Worm (Caenorhabditis elegans) whole organism, young adult: ENCODE measurements around the gene myrf-1.

Experiments used
- C17E4.6 ChIP-seq: fragments of 200-800 bp; sonication (Bioruptor generic); IDR thresholded peaks from 2 replicates; pipeline ENCODE4 v1.3.6; 2022; ENCODE audit warnings: missing genetic modification reagents, missing genetic modification characterization, missing compliant biosample characterization
- F10E7.11 ChIP-seq: sonication (generic microtip); optimal IDR thresholded peaks from 2 replicates; lab custom pipeline; 2017; ENCODE audit warnings: mild to moderate bottlenecking, missing genetic modification characterization, moderate library complexity, missing compliant biosample characterization
- F49E8.2 ChIP-seq: sonication (generic microtip); optimal IDR thresholded peaks from 3 replicates; lab custom pipeline; 2017; ENCODE audit warnings: missing genetic modification characterization, mild to moderate bottlenecking, missing compliant biosample characterization, antibody characterized with exemption, moderate library complexity; ENCODE audit not compliant: insufficient read depth
- F55B11.4 ChIP-seq: sonication (generic microtip); optimal IDR thresholded peaks from 2 replicates; lab custom pipeline; 2016; ENCODE audit warnings: missing compliant biosample characterization, missing genetic modification characterization, borderline replicate concordance; ENCODE audit not compliant: insufficient read depth
- F57C9.4 ChIP-seq: sonication (generic microtip); optimal IDR thresholded peaks from 2 replicates; lab custom pipeline; 2017; ENCODE audit warnings: mild to moderate bottlenecking, missing genetic modification characterization, missing compliant biosample characterization
- K11D2.4 ChIP-seq: fragments of 200-800 bp; sonication (Bioruptor generic); IDR thresholded peaks from 2 replicates; pipeline ENCODE4 v1.3.6; 2022; ENCODE audit warnings: missing genetic modification reagents, missing genetic modification characterization, missing compliant biosample characterization
- Y53G8AR.9 ChIP-seq: fragments of 200-800 bp; sonication (Bioruptor generic); conservative IDR thresholded peaks from 2 replicates; pipeline ENCODE4 v1.3.6; 2022; ENCODE audit warnings: missing genetic modification reagents, missing genetic modification characterization, missing compliant biosample characterization
- Y67H2A.10 ChIP-seq: fragments of 200-800 bp; sonication (Bioruptor generic); conservative IDR thresholded peaks from 2 replicates; pipeline ENCODE4 v1.3.6; 2022; ENCODE audit warnings: missing genetic modification reagents, missing genetic modification characterization, missing compliant biosample characterization
- Y79H2A.3 ChIP-seq: fragments of 200-800 bp; sonication (Bioruptor generic); conservative IDR thresholded peaks from 2 replicates; pipeline ENCODE4 v1.3.6; 2022; ENCODE audit warnings: missing genetic modification reagents, missing genetic modification characterization, missing compliant biosample characterization
- ZK185.1 ChIP-seq: sonication (generic microtip); optimal IDR thresholded peaks from 2 replicates; lab custom pipeline; 2016; ENCODE audit warnings: mild to moderate bottlenecking, missing genetic modification characterization, missing compliant biosample characterization; ENCODE audit not compliant: poor library complexity, severe bottlenecking
- atf-7 ChIP-seq: sonication (generic microtip); optimal IDR thresholded peaks from 2 replicates; lab custom pipeline; 2017; ENCODE audit warnings: mild to moderate bottlenecking, missing genetic modification characterization, missing compliant biosample characterization
- attf-3 ChIP-seq: fragments of 200-800 bp; sonication (Bioruptor generic); conservative IDR thresholded peaks from 2 replicates; pipeline ENCODE4 v1.3.6; 2022; ENCODE audit warnings: missing genetic modification reagents, missing genetic modification characterization, missing compliant biosample characterization
- attf-5 ChIP-seq: fragments of 200-800 bp; sonication (Bioruptor generic); optimal IDR thresholded peaks from 2 replicates; lab custom pipeline; 2018; ENCODE audit warnings: mild to moderate bottlenecking, missing genetic modification characterization, missing compliant biosample characterization
- bed-2 ChIP-seq: fragments of 200-800 bp; sonication (Bioruptor generic); IDR thresholded peaks from 2 replicates; pipeline ENCODE4 v1.3.6; 2022; ENCODE audit warnings: missing genetic modification reagents, missing genetic modification characterization, missing compliant biosample characterization
- cebp-1 ChIP-seq, 2 experiments: fragments of 200-800 bp in 1 of 2; sonication (Bioruptor generic) in 1 of 2; sonication (generic microtip) in 1 of 2; IDR thresholded peaks in 1 of 2; optimal IDR thresholded peaks in 1 of 2; 2 replicates each; pipeline versions ENCODE4 v1.3.6 to Lab custom; 2017 to 2022; ENCODE audit warnings: missing compliant biosample characterization in 2 of 2, missing genetic modification characterization in 2 of 2, mild to moderate bottlenecking in 1 of 2, missing genetic modification reagents in 1 of 2, moderate library complexity in 1 of 2
- cebp-2 ChIP-seq: fragments of 200-800 bp; sonication (Bioruptor generic); IDR thresholded peaks from 2 replicates; pipeline ENCODE4 v1.3.6; 2022; ENCODE audit warnings: missing genetic modification characterization, missing compliant biosample characterization
- ceh-100 ChIP-seq: fragments of 200-800 bp; sonication (Bioruptor generic); IDR thresholded peaks from 2 replicates; pipeline ENCODE4 v1.3.6; 2022; ENCODE audit warnings: missing genetic modification reagents, missing genetic modification characterization, missing compliant biosample characterization
- ceh-27 ChIP-seq: fragments of 200-800 bp; sonication (Bioruptor generic); optimal IDR thresholded peaks from 2 replicates; lab custom pipeline; 2018; ENCODE audit warnings: mild to moderate bottlenecking, missing genetic modification characterization, moderate library complexity, missing compliant biosample characterization
- ceh-40 ChIP-seq: fragments of 200-800 bp; sonication (Bioruptor generic); IDR thresholded peaks from 2 replicates; pipeline ENCODE4 v1.3.6; 2022; ENCODE audit warnings: missing genetic modification characterization, missing compliant biosample characterization
- ceh-91 ChIP-seq: fragments of 200-800 bp; sonication (Bioruptor generic); IDR thresholded peaks from 2 replicates; pipeline ENCODE4 v1.3.6; 2022; ENCODE audit warnings: missing genetic modification reagents, missing genetic modification characterization, missing compliant biosample characterization
- efl-1 ChIP-seq: fragments of 150-350 bp; optimal IDR thresholded peaks from 2 replicates; lab custom pipeline; 2014; ENCODE audit warnings: missing biosample characterization, missing genetic modification reagents, missing genetic modification characterization
- gei-17 ChIP-seq: fragments of 200-800 bp; sonication (Bioruptor generic); optimal IDR thresholded peaks from 2 replicates; lab custom pipeline; 2018; ENCODE audit warnings: mild to moderate bottlenecking, missing genetic modification characterization, missing compliant biosample characterization
- hrde-1 ChIP-seq: sonication (generic microtip); optimal IDR thresholded peaks from 2 replicates; lab custom pipeline; 2016; ENCODE audit warnings: missing genetic modification characterization, mild to moderate bottlenecking, missing compliant biosample characterization, moderate library complexity, missing genotype, missing genetic modification reagents, borderline replicate concordance
- let-607 ChIP-seq, 2 experiments: fragments of 200-800 bp in 1 of 2; sonication (Bioruptor generic) in 1 of 2; sonication (generic microtip) in 1 of 2; optimal IDR thresholded peaks; 2 replicates each; lab custom pipeline; 2016 to 2018; ENCODE audit warnings: mild to moderate bottlenecking in 2 of 2, missing compliant biosample characterization in 2 of 2, missing genetic modification characterization in 2 of 2, moderate library complexity in 2 of 2, missing genotype in 1 of 2
- lin-26 ChIP-seq: fragments of 200-800 bp; sonication (Bioruptor generic); IDR thresholded peaks from 2 replicates; pipeline ENCODE4 v1.3.6; 2022; ENCODE audit warnings: missing genetic modification reagents, missing genetic modification characterization, missing compliant biosample characterization
- lin-54 ChIP-seq: fragments of 200-800 bp; sonication (Bioruptor generic); optimal IDR thresholded peaks from 2 replicates; lab custom pipeline; 2018; ENCODE audit warnings: mild to moderate bottlenecking, missing genetic modification characterization, missing compliant biosample characterization
- madf-3 ChIP-seq: fragments of 200-800 bp; sonication (Bioruptor generic); IDR thresholded peaks from 2 replicates; pipeline ENCODE4 v1.3.6; 2022; ENCODE audit warnings: missing genetic modification reagents, missing genetic modification characterization, missing compliant biosample characterization
- madf-6 ChIP-seq: fragments of 200-800 bp; sonication (Bioruptor generic); IDR thresholded peaks from 2 replicates; pipeline ENCODE4 v1.3.6; 2022; ENCODE audit warnings: missing genetic modification reagents, missing genetic modification characterization, missing compliant biosample characterization
- mcd-1 ChIP-seq: fragments of 200-800 bp; sonication (Bioruptor generic); IDR thresholded peaks from 2 replicates; pipeline ENCODE4 v1.3.6; 2022; ENCODE audit warnings: missing genetic modification reagents, missing genetic modification characterization, missing compliant biosample characterization
- mxl-1 ChIP-seq: sonication (generic microtip); optimal IDR thresholded peaks from 2 replicates; lab custom pipeline; 2016; ENCODE audit warnings: missing genetic modification characterization, missing compliant biosample characterization
- nhr-120 ChIP-seq: fragments of 200-800 bp; sonication (Bioruptor generic); IDR thresholded peaks from 2 replicates; pipeline ENCODE4 v1.3.6; 2022; ENCODE audit warnings: missing genetic modification characterization, missing compliant biosample characterization
- nhr-80 ChIP-seq: sonication (generic microtip); optimal IDR thresholded peaks from 2 replicates; lab custom pipeline; 2016; ENCODE audit warnings: missing genetic modification characterization, missing compliant biosample characterization
- nhr-90 ChIP-seq: sonication (generic microtip); optimal IDR thresholded peaks from 2 replicates; lab custom pipeline; 2016; ENCODE audit warnings: missing genotype, mild to moderate bottlenecking, missing genetic modification characterization, missing compliant biosample characterization
- pha-4 ChIP-seq: fragments of 150-350 bp; sonication (generic microtip); optimal IDR thresholded peaks from 2 replicates; lab custom pipeline; 2014; ENCODE audit warnings: missing biosample characterization, missing genetic modification reagents, missing genetic modification characterization
- rec-8 ChIP-seq, 2 experiments: sonication (generic microtip); optimal IDR thresholded peaks; 2 replicates each; lab custom pipeline; 2016; ENCODE audit warnings: mild to moderate bottlenecking in 2 of 2, missing genetic modification characterization in 2 of 2, missing genetic modification reagents in 2 of 2, missing genotype in 2 of 2, missing biosample characterization in 1 of 2, missing compliant biosample characterization in 1 of 2, moderate library complexity in 1 of 2
- repo-1 ChIP-seq: sonication (generic microtip); optimal IDR thresholded peaks from 2 replicates; lab custom pipeline; 2017; ENCODE audit warnings: mild to moderate bottlenecking, missing genetic modification characterization, missing compliant biosample characterization
- snpc-4 ChIP-seq, 5 experiments: fragments of 150-350 bp in 1 of 5; sonication (generic microtip) in 4 of 5; optimal IDR thresholded peaks; 2 replicates each; lab custom pipeline; 2014 to 2018; ENCODE audit warnings: missing genetic modification characterization in 5 of 5, missing biosample characterization in 3 of 5, antibody characterized with exemption in 2 of 5, mild to moderate bottlenecking in 2 of 5, missing compliant biosample characterization in 2 of 5, missing genotype in 2 of 5, moderate library complexity in 2 of 5, missing genetic modification reagents in 1 of 5
- somi-1 ChIP-seq: fragments of 200-800 bp; sonication (Bioruptor generic); optimal IDR thresholded peaks from 2 replicates; lab custom pipeline; 2018; ENCODE audit warnings: mild to moderate bottlenecking, missing genetic modification characterization, missing compliant biosample characterization
- sptf-2 ChIP-seq: fragments of 200-800 bp; sonication (Bioruptor generic); optimal IDR thresholded peaks from 2 replicates; lab custom pipeline; 2018; ENCODE audit warnings: mild to moderate bottlenecking, missing genetic modification characterization, missing compliant biosample characterization
- unc-130 ChIP-seq: sonication (generic microtip); optimal IDR thresholded peaks from 2 replicates; lab custom pipeline; 2016; ENCODE audit warnings: missing genetic modification reagents, missing genetic modification characterization, missing compliant biosample characterization
- zfh-2 ChIP-seq: fragments of 200-800 bp; sonication (Bioruptor generic); conservative IDR thresholded peaks from 2 replicates; pipeline ENCODE4 v1.3.6; 2022; ENCODE audit warnings: missing genetic modification reagents, missing genetic modification characterization, missing compliant biosample characterization
- ztf-25 ChIP-seq: fragments of 200-800 bp; sonication (Bioruptor generic); IDR thresholded peaks from 2 replicates; pipeline ENCODE4 v1.3.6; 2022; ENCODE audit warnings: missing genetic modification reagents, missing genetic modification characterization, missing compliant biosample characterization
- ztf-3 ChIP-seq: fragments of 200-800 bp; sonication (Bioruptor generic); optimal IDR thresholded peaks from 2 replicates; lab custom pipeline; 2018; ENCODE audit warnings: mild to moderate bottlenecking, missing genetic modification characterization, missing compliant biosample characterization

The myrf-1 gene

DNA sequence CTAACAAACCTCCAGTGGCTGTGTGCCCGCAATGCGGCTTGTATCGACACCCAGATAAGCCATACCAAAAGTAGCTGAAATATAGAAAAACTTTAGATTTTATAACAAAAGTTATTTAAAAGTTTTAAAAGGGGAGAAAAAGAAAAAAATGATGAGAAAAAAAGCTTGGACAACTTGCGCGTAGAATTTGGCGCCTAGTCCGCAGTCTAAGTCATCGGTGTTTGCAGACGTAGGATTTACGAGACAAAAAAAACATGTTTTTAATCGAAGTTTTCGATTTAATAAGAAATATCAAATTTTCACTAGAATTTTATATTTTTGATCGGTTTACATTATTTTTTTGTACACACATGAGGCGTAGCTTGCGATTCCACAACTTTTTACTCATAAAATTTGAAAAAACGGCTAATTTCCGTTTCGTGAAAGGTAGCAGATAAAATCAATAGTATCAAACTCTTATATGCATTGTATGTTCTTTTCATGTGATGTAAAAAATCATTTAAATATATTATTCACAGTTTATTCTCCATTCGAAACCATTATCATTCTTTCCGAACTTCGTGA lies 39.7 kb upstream of the myrf-1 start, which contains the start of gene pro-1 (continued):
- TF ChIP-seq F57C9.4 (tag; lab: Kevin White, UChicago) (peak; percentile 36), K11D2.4 (GFP tag; lab: Robert Waterston, UW) (peak; percentile 86), atf-7 (peak; percentile 81), F10E7.11 (tag; lab: Kevin White, UChicago) (peak; percentile 76), ceh-40 (peak; percentile 80), sptf-2 (GFP tag; lab: Kevin White, UChicago) (no peak), cebp-1 (GFP tag; IDR thresholded peaks at IDR 0.05; lab: Robert Waterston, UW) (peak; percentile 18; the same call in 1 of the 2 replicates), cebp-1 (tag; optimal IDR thresholded peaks at IDR 0.05; lab: Kevin White, UChicago) (peak; percentile 89), zfh-2 (no peak), mcd-1 (GFP tag; lab: Robert Waterston, UW) (peak; percentile 65), gei-17 (GFP tag; lab: Kevin White, UChicago) (peak; percentile 72), pha-4 (peak; percentile 67), madf-3 (GFP tag; lab: Robert Waterston, UW) (no peak; the same call in 1 of the 2 replicates), ztf-3 (GFP tag; lab: Kevin White, UChicago) (peak; percentile 14), nhr-80 (tag; lab: Kevin White, UChicago) (peak; percentile 15), nhr-90 (no peak), somi-1 (peak; percentile 28), Y67H2A.10 (GFP tag; lab: Robert Waterston, UW) (peak; percentile 82), snpc-4 (GFP tag; optimal IDR thresholded peaks at IDR 0.05; lab: Kevin White, UChicago) (no peak), snpc-4 (tag; optimal IDR thresholded peaks at IDR 0.05; lab: Kevin White, UChicago) (peak in 2 of 4 experiments; percentile 58 to 67), efl-1 (GFP tag; lab: Kevin White, UChicago) (no peak), madf-6 (GFP tag; lab: Robert Waterston, UW) (peak; percentile 79), nhr-120 (GFP tag; lab: Robert Waterston, UW) (peak; percentile 82), unc-130 (GFP tag; lab: Kevin White, UChicago) (no peak), lin-54 (GFP tag; lab: Kevin White, UChicago) (peak; percentile 74), cebp-2 (peak; percentile 72), repo-1 (tag; lab: Kevin White, UChicago) (peak; percentile 68), ceh-91 (GFP tag; lab: Robert Waterston, UW) (no peak), Y53G8AR.9 (GFP tag; lab: Robert Waterston, UW) (peak; percentile 88), attf-5 (peak; percentile 91), mxl-1 (tag; lab: Kevin White, UChicago) (no peak), lin-26 (GFP tag; lab: Robert Waterston, UW) (no peak; the same call in none of the 2 replicates), F55B11.4 (tag; lab: Kevin White, UChicago) (no peak), ztf-25 (GFP tag; lab: Robert Waterston, UW) (0 out of 2 replicates have a peak, but pooled peaks have one; percentile 7)

ce11 chrII:10539232-10539631 lies 36.9 kb upstream of the myrf-1 start, which contains the start of gene R166.3:
Gene R166.3 (minus strand): TSS chrII:10539332.
- TF ChIP-seq hrde-1: peak; percentile 5
- TF ChIP-seq F55B11.4 (tag; lab: Kevin White, UChicago): no peak

DNA sequence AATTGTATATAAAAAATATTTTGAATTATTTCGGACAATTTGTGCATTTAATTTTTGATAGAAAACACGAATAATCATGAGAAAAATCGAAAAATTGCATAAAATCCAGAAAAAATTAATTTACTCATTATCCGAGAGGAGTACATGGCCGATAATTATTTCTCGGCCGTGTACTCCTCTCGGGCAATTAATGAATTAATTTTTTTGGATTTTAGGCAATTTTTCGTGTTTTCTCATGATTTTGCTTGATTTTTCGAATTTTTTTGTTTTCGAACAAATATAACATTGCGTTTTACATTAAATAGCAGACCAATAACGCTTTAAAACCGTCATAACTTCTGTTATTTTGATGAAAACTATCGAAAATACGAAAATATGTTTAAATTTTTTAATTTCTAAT lies 35.6 kb upstream of the myrf-1 start:
- peak in 1 of 2 experiments; percentile 24 for TF ChIP-seq let-607 (tag; optimal IDR thresholded peaks at IDR 0.05; lab: Kevin White, UChicago)
- peak; percentile 69; the same call in 1 of the 2 replicates for TF ChIP-seq bed-2
- peak; percentile 35 for TF ChIP-seq lin-54 (GFP tag; lab: Kevin White, UChicago)
- no peak for TF ChIP-seq C17E4.6
- TF ChIP-seq ceh-27 (GFP tag; lab: Kevin White, UChicago): peak; percentile 6
- no peak for TF ChIP-seq zfh-2
- 0 out of 2 replicates have a peak, but pooled peaks have one; percentile 11 for TF ChIP-seq attf-3 (GFP tag; lab: Robert Waterston, UW)
- 0 out of 2 replicates have a peak, but pooled peaks have one; percentile 53 for TF ChIP-seq Y79H2A.3 (GFP tag; lab: Robert Waterston, UW)
- peak; percentile 73 for TF ChIP-seq ZK185.1 (tag; lab: Kevin White, UChicago)
- TF ChIP-seq rec-8 (tag; optimal IDR thresholded peaks at IDR 0.05; lab: Kevin White, UChicago): peak; percentile 19 to 45
- peak; percentile 39 for TF ChIP-seq F49E8.2 (tag; lab: Kevin White, UChicago)
- no peak for TF ChIP-seq ceh-100 (GFP tag; lab: Robert Waterston, UW)
